Fruit fly (Drosophila melanogaster): Measurements from ENCODE around the gene Cow.

Cow gene

dm6 chr3R:23112680-23113362, at the start of gene Cow:
Cow (minus strand) TSS chr3R:23112730.
- TF ChIP-seq CG17801 (GFP tag; optimal IDR thresholded peaks at IDR 0.05; ENCODE audit: partially characterized antibody) = no peak

- TF ChIP-seq CG17801 (GFP tag; optimal IDR thresholded peaks at IDR 0.05; ENCODE audit: partially characterized antibody) = no peak
Measured at dm6 chr3R:23161288-23161870, 48.8 kb upstream of the Cow start, which contains the start of gene CG13829. CG13829 (minus strand) TSS chr3R:23161338.

- TF ChIP-seq CG17801 (GFP tag; optimal IDR thresholded peaks at IDR 0.05; ENCODE audit: partially characterized antibody) = no peak
Measured at dm6 chr3R:23159289-23159956, 46.9 kb upstream of the Cow start, which contains the start of gene VhaAC39-2. VhaAC39-2 (minus strand) TSS chr3R:23159316.

- TF ChIP-seq CG17801 (GFP tag; optimal IDR thresholded peaks at IDR 0.05; ENCODE audit: partially characterized antibody) = peak; percentile 39
Measured at dm6 chr3R:23157664-23158151, 45.2 kb upstream of the Cow start, which contains the start of gene unk. unk (minus strand) TSS chr3R:23157862.

dm6 chr3R:23156865-23157515, 44.5 kb upstream of the Cow start:
- TF ChIP-seq CG17801 (GFP tag; optimal IDR thresholded peaks at IDR 0.05; ENCODE audit: partially characterized antibody) = no peak

- no peak for TF ChIP-seq CG17801 (GFP tag; optimal IDR thresholded peaks at IDR 0.05; ENCODE audit: partially characterized antibody)
Measured at dm6 chr3R:23156347-23156864, 43.9 kb upstream of the Cow start.

dm6 chr3R:23149021-23149571, 36.6 kb upstream of the Cow start:
- TF ChIP-seq CG17801 (GFP tag; optimal IDR thresholded peaks at IDR 0.05; ENCODE audit: partially characterized antibody) = no peak

- TF ChIP-seq CG17801 (GFP tag; optimal IDR thresholded peaks at IDR 0.05; ENCODE audit: partially characterized antibody) = no peak
Measured at dm6 chr3R:23148433-23148832, 35.9 kb upstream of the Cow start.

dm6 chr3R:23147625-23148024, 35.1 kb upstream of the Cow start:
- no peak for TF ChIP-seq CG17801 (GFP tag; optimal IDR thresholded peaks at IDR 0.05; ENCODE audit: partially characterized antibody)

- TF ChIP-seq CG17801 (GFP tag; optimal IDR thresholded peaks at IDR 0.05; ENCODE audit: partially characterized antibody) = no peak
Measured at dm6 chr3R:23147058-23147457, 34.5 kb upstream of the Cow start.

dm6 chr3R:23145681-23146080, 33.2 kb upstream of the Cow start:
- no peak for TF ChIP-seq CG17801 (GFP tag; optimal IDR thresholded peaks at IDR 0.05; ENCODE audit: partially characterized antibody)

- TF ChIP-seq CG17801 (GFP tag; optimal IDR thresholded peaks at IDR 0.05; ENCODE audit: partially characterized antibody) = no peak
Measured at dm6 chr3R:23144654-23145053, 32.1 kb upstream of the Cow start.

- TF ChIP-seq CG17801 (GFP tag; optimal IDR thresholded peaks at IDR 0.05; ENCODE audit: partially characterized antibody) = no peak
Measured at dm6 chr3R:23143440-23143839, 30.9 kb upstream of the Cow start.

- no peak for TF ChIP-seq CG17801 (GFP tag; optimal IDR thresholded peaks at IDR 0.05; ENCODE audit: partially characterized antibody)
Measured at dm6 chr3R:23141678-23142338, 29.3 kb upstream of the Cow start, which contains the start of gene hh. hh (minus strand) TSS chr3R:23141906.

Data from ovary, adult (tissue).